Fruit fly (Drosophila melanogaster) whole organism: ENCODE data around the gene CG31296.

Experiments
- CG8478 ChIP-seq: fragments of >200 bp; optimal IDR thresholded peaks from 2 replicates; lab custom pipeline; 2018; ENCODE audit warnings: inconsistent platforms
- Dll ChIP-seq: fragments of >200 bp; optimal IDR thresholded peaks from 2 replicates; lab custom pipeline; 2017
- EcR ChIP-seq, 2 experiments: fragments of >200 bp; optimal IDR thresholded peaks; 2 replicates each; lab custom pipeline; 2017; ENCODE audit warnings: missing biosample characterization in 2 of 2, missing genetic modification characterization in 2 of 2, missing genetic modification reagents in 2 of 2
- pan ChIP-seq: fragments of >200 bp; optimal IDR thresholded peaks from 2 replicates; lab custom pipeline; 2017
- psq ChIP-seq: fragments of >200 bp; optimal IDR thresholded peaks from 2 replicates; lab custom pipeline; 2017
- usp ChIP-seq: fragments of >200 bp; optimal IDR thresholded peaks from 2 replicates; lab custom pipeline; 2017; ENCODE audit warnings: missing biosample characterization, missing genetic modification characterization, mixed read lengths

dm6 chr3R:15552733-15553132 lies 21.5 kb upstream of the CG31296 start, which contains the start of gene AOX4:
- TF ChIP-seq psq (lab: Kevin White, UChicago) (no peak), CG8478 (no peak), pan (no peak), usp (GFP tag; lab: Kevin White, UChicago) (no peak), Dll (lab: Kevin White, UChicago) (no peak), EcR (GFP tag; optimal IDR thresholded peaks at IDR 0.05; lab: Kevin White, UChicago) (no peak)
